Worm (Caenorhabditis elegans) whole organism, late embryonic: ENCODE results near the gene cyp-33E1.

Source experiments
- ceh-30 ChIP-seq: fragments of 150-350 bp; optimal IDR thresholded peaks from 2 replicates; lab custom pipeline; 2014; ENCODE audit warnings: missing biosample characterization, missing genetic modification characterization
- pat-9 ChIP-seq: fragments of 200-800 bp; sonication (Bioruptor generic); optimal IDR thresholded peaks from 2 replicates; lab custom pipeline; 2018; ENCODE audit warnings: mild to moderate bottlenecking, missing genetic modification characterization, moderate library complexity, missing compliant biosample characterization
- unc-55 ChIP-seq: sonication (generic microtip); optimal IDR thresholded peaks from 2 replicates; lab custom pipeline; 2017; ENCODE audit warnings: missing biosample characterization, missing genetic modification reagents, missing genetic modification characterization

DNA sequence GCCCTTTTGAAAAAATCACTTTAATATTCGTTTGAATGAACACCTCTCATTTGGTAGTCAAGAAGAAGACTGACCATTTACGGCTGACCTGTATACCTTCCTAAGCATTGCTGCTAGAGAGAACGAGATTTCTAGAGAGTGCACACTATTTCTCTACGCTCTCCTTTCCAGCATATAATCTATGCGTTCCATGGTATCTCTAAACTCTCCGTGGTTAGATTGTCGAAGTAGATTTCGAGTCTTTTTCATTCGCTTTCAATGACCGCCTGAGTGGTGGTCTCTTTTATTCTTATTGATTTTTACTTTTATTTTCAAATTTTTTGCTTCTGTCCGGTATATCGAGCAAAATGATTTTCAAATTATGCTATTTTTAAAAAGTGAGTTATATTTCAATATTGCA, 50.9 kb downstream of the cyp-33E1 start:
- TF ChIP-seq ceh-30 (tag; lab: Kevin White, UChicago) = no peak
- no peak for TF ChIP-seq unc-55
- TF ChIP-seq pat-9 (tag; lab: Kevin White, UChicago) = no peak
